Fruit fly (Drosophila melanogaster): ENCODE measurements around the gene moi.
A peak's percentile ranks its signal among the peaks of the same experiment; 100 is the strongest.

Gene moi

dm6 chr3R:18226043-18226808, 29.1 kb upstream of the moi start, which contains the start of the genes CG7168 and Mdh2 (continued):
- TF ChIP-seq Fer2 (tag; optimal IDR thresholded peaks at IDR 0.05), result no peak
- TF ChIP-seq CG1024 (GFP tag; IDR thresholded peaks at IDR 0.05), result no peak
- no peak for TF ChIP-seq Fer3 (tag; optimal IDR thresholded peaks at IDR 0.05)
- no peak for TF ChIP-seq HLH3B (GFP tag; IDR thresholded peaks at IDR 0.05)
- TF ChIP-seq CG15073 (GFP tag; optimal IDR thresholded peaks at IDR 0.05), result no peak
- no peak for TF ChIP-seq grn (GFP tag; optimal IDR thresholded peaks at IDR 0.05)
- TF ChIP-seq mam (GFP tag; optimal IDR thresholded peaks at IDR 0.05), result no peak
- TF ChIP-seq CG17328 (GFP tag; IDR thresholded peaks at IDR 0.05), result no peak
- TF ChIP-seq CG4424 (GFP tag; optimal IDR thresholded peaks at IDR 0.05), result no peak
- no peak for TF ChIP-seq repo (GFP tag; optimal IDR thresholded peaks at IDR 0.05)
- TF ChIP-seq CG9215 (GFP tag; IDR thresholded peaks at IDR 0.05), result no peak
- no peak for TF ChIP-seq exex (tag; optimal IDR thresholded peaks at IDR 0.05)
- no peak for TF ChIP-seq CG11398 (GFP tag; optimal IDR thresholded peaks at IDR 0.05)
- no peak for TF ChIP-seq kni (GFP tag; optimal IDR thresholded peaks at IDR 0.05)
- peak; percentile 92 for TF ChIP-seq nerfin-2 (GFP tag; IDR thresholded peaks at IDR 0.05; ENCODE audit: partially characterized antibody)
- peak; percentile 31 for TF ChIP-seq CG30020 (tag; optimal IDR thresholded peaks at IDR 0.05)
- TF ChIP-seq CG18011 (GFP tag; optimal IDR thresholded peaks at IDR 0.05), result no peak
- no peak for TF ChIP-seq emc (GFP tag; optimal IDR thresholded peaks at IDR 0.05)
- peak; percentile 41 for TF ChIP-seq CG3281 (GFP tag; optimal IDR thresholded peaks at IDR 0.05)
- no peak for TF ChIP-seq Spps (tag; optimal IDR thresholded peaks at IDR 0.05)
- no peak for TF ChIP-seq CG6683 (GFP tag; optimal IDR thresholded peaks at IDR 0.05)
- no peak for TF ChIP-seq CG17385 (GFP tag; optimal IDR thresholded peaks at IDR 0.05)
- TF ChIP-seq fd64A (GFP tag; optimal IDR thresholded peaks at IDR 0.05), result no peak
- no peak for TF ChIP-seq fd3F (GFP tag; optimal IDR thresholded peaks at IDR 0.05)
- TF ChIP-seq CG7928 (GFP tag; optimal IDR thresholded peaks at IDR 0.05), result no peak
- TF ChIP-seq CG1832 (GFP tag; optimal IDR thresholded peaks at IDR 0.05), result no peak
- TF ChIP-seq gce (GFP tag; IDR thresholded peaks at IDR 0.05), result no peak
- no peak; the same call in 1 of the 2 replicates for TF ChIP-seq CG2129 (GFP tag; IDR thresholded peaks at IDR 0.05; ENCODE audit: partially characterized antibody)
- TF ChIP-seq CG10462 (GFP tag; optimal IDR thresholded peaks at IDR 0.05), result no peak
- no peak for TF ChIP-seq CG17568 (GFP tag; optimal IDR thresholded peaks at IDR 0.05)
- TF ChIP-seq peb (GFP tag; IDR thresholded peaks at IDR 0.05), result no peak
- no peak for TF ChIP-seq gcm2 (GFP tag; optimal IDR thresholded peaks at IDR 0.05)
- no peak for TF ChIP-seq Hsf (GFP tag; optimal IDR thresholded peaks at IDR 0.05)
- TF ChIP-seq wdn (GFP tag; IDR thresholded peaks at IDR 0.05), result no peak
- TF ChIP-seq tx (GFP tag; optimal IDR thresholded peaks at IDR 0.05), result no peak
- peak; percentile 53 for TF ChIP-seq Myb (GFP tag; optimal IDR thresholded peaks at IDR 0.05)
- no peak for TF ChIP-seq toy (GFP tag; IDR thresholded peaks at IDR 0.05)
- TF ChIP-seq al (GFP tag; IDR thresholded peaks at IDR 0.05), result no peak
- TF ChIP-seq CG4617 (GFP tag; optimal IDR thresholded peaks at IDR 0.05; ENCODE audit: borderline replicate concordance), result peak; percentile 30
- no peak for TF ChIP-seq pfk (GFP tag; optimal IDR thresholded peaks at IDR 0.05)
- TF ChIP-seq pnt (GFP tag; optimal IDR thresholded peaks at IDR 0.05), result no peak
- TF ChIP-seq CG11695 (GFP tag; IDR thresholded peaks at IDR 0.05), result no peak
- no peak for TF ChIP-seq CG10147 (GFP tag; optimal IDR thresholded peaks at IDR 0.05)
- no peak for TF ChIP-seq CG15269 (tag; optimal IDR thresholded peaks at IDR 0.05)
- TF ChIP-seq gro (GFP tag; optimal IDR thresholded peaks at IDR 0.05), result no peak
- TF ChIP-seq B-H2 (GFP tag; optimal IDR thresholded peaks at IDR 0.05), result no peak
- TF ChIP-seq Usf (GFP tag; optimal IDR thresholded peaks at IDR 0.05), result no peak
- TF ChIP-seq bbx (GFP tag; IDR thresholded peaks at IDR 0.05; ENCODE audit: partially characterized antibody), result peak; percentile 79
- no peak for TF ChIP-seq br (optimal IDR thresholded peaks at IDR 0.05)
- TF ChIP-seq Opbp (GFP tag; IDR thresholded peaks at IDR 0.05; ENCODE audit: partially characterized antibody), result peak; percentile 87; the same call in 2 of the 3 replicates

Data from whole organism, embryonic.